Worm (Caenorhabditis elegans) whole organism, late embryonic: ENCODE results near the gene sre-9.

Experiments
- C08G9.2 ChIP-seq: sonication (generic microtip); optimal IDR thresholded peaks from 2 replicates; lab custom pipeline; 2016; ENCODE audit warnings: mild to moderate bottlenecking, missing genetic modification characterization, moderate library complexity, missing compliant biosample characterization
- C38D4.7 ChIP-seq: fragments of 200-800 bp; sonication (Bioruptor generic); optimal IDR thresholded peaks from 2 replicates; lab custom pipeline; 2018; ENCODE audit warnings: mild to moderate bottlenecking, missing genetic modification characterization, moderate library complexity, missing compliant biosample characterization
- K02D7.2 ChIP-seq: sonication (generic microtip); optimal IDR thresholded peaks from 2 replicates; lab custom pipeline; 2017; ENCODE audit warnings: mild to moderate bottlenecking, missing genetic modification characterization, missing compliant biosample characterization
- K09A11.1 ChIP-seq: sonication (generic microtip); optimal IDR thresholded peaks from 2 replicates; lab custom pipeline; 2017; ENCODE audit warnings: antibody characterized with exemption, mild to moderate bottlenecking, missing genetic modification characterization, missing compliant biosample characterization; ENCODE audit not compliant: insufficient read depth
- T23F11.4 ChIP-seq: fragments of 200-800 bp; sonication (Bioruptor generic); optimal IDR thresholded peaks from 2 replicates; lab custom pipeline; 2018; ENCODE audit warnings: mild to moderate bottlenecking, missing genetic modification characterization, missing compliant biosample characterization
- Y22D7AL.16 ChIP-seq: sonication (generic microtip); optimal IDR thresholded peaks from 2 replicates; lab custom pipeline; 2016; ENCODE audit warnings: missing genetic modification characterization, missing compliant biosample characterization
- ahr-1 ChIP-seq: sonication (generic microtip); optimal IDR thresholded peaks from 2 replicates; lab custom pipeline; 2016; ENCODE audit warnings: missing genetic modification characterization, missing compliant biosample characterization
- ceh-14 ChIP-seq: sonication (generic microtip); optimal IDR thresholded peaks from 2 replicates; lab custom pipeline; 2016; ENCODE audit warnings: missing genotype, missing genetic modification characterization, missing compliant biosample characterization
- ceh-18 ChIP-seq: sonication (generic microtip); optimal IDR thresholded peaks from 2 replicates; lab custom pipeline; 2016; ENCODE audit warnings: missing genetic modification characterization, missing compliant biosample characterization
- ceh-19 ChIP-seq: fragments of 200-800 bp; sonication (Bioruptor generic); optimal IDR thresholded peaks from 2 replicates; lab custom pipeline; 2018; ENCODE audit warnings: mild to moderate bottlenecking, missing genetic modification characterization, missing compliant biosample characterization
- ceh-2 ChIP-seq: sonication (generic microtip); optimal IDR thresholded peaks from 2 replicates; lab custom pipeline; 2016; ENCODE audit warnings: missing genotype, missing genetic modification characterization, missing compliant biosample characterization
- ceh-24 ChIP-seq: sonication (generic microtip); optimal IDR thresholded peaks from 2 replicates; lab custom pipeline; 2016; ENCODE audit warnings: mild to moderate bottlenecking, missing genetic modification characterization, missing compliant biosample characterization
- ceh-30 ChIP-seq: fragments of 150-350 bp; optimal IDR thresholded peaks from 2 replicates; lab custom pipeline; 2014; ENCODE audit warnings: missing biosample characterization, missing genetic modification characterization
- ceh-45 ChIP-seq: fragments of 200-800 bp; sonication (Bioruptor generic); IDR thresholded peaks from 2 replicates; pipeline ENCODE4 v1.3.6; 2022; ENCODE audit warnings: missing genetic modification reagents, missing genetic modification characterization, missing compliant biosample characterization
- ceh-48 ChIP-seq: sonication (generic microtip); optimal IDR thresholded peaks from 2 replicates; lab custom pipeline; 2016; ENCODE audit warnings: missing genetic modification characterization, inconsistent platforms, missing compliant biosample characterization
- ceh-6 ChIP-seq: fragments of 200-800 bp; sonication (Bioruptor generic); optimal IDR thresholded peaks from 2 replicates; lab custom pipeline; 2018; ENCODE audit warnings: mild to moderate bottlenecking, missing genetic modification characterization, missing compliant biosample characterization
- che-1 ChIP-seq: sonication (generic microtip); optimal IDR thresholded peaks from 2 replicates; lab custom pipeline; 2016; ENCODE audit warnings: mild to moderate bottlenecking, missing genetic modification characterization, missing compliant biosample characterization
- eyg-1 ChIP-seq: sonication (generic microtip); optimal IDR thresholded peaks from 2 replicates; lab custom pipeline; 2016; ENCODE audit warnings: missing genotype, missing genetic modification characterization, missing compliant biosample characterization
- fkh-6 ChIP-seq: sonication (generic microtip); optimal IDR thresholded peaks from 2 replicates; lab custom pipeline; 2016; ENCODE audit warnings: missing genetic modification characterization, missing compliant biosample characterization
- hlh-13 ChIP-seq: fragments of 200-800 bp; sonication (Bioruptor generic); optimal IDR thresholded peaks from 2 replicates; lab custom pipeline; 2018; ENCODE audit warnings: mild to moderate bottlenecking, missing genetic modification characterization, missing compliant biosample characterization
- hlh-15 ChIP-seq: sonication (generic microtip); optimal IDR thresholded peaks from 2 replicates; lab custom pipeline; 2016; ENCODE audit warnings: missing genetic modification characterization, missing compliant biosample characterization
- hlh-8 ChIP-seq: sonication (generic microtip); optimal IDR thresholded peaks from 2 replicates; lab custom pipeline; 2016; ENCODE audit warnings: missing genotype, missing genetic modification characterization, missing compliant biosample characterization
- lin-11 ChIP-seq: fragments of 200-800 bp; sonication (Bioruptor generic); optimal IDR thresholded peaks from 2 replicates; lab custom pipeline; 2018; ENCODE audit warnings: mild to moderate bottlenecking, missing genetic modification characterization, missing compliant biosample characterization
- nfya-1 ChIP-seq: sonication (generic microtip); optimal IDR thresholded peaks from 2 replicates; lab custom pipeline; 2017; ENCODE audit warnings: missing genetic modification characterization, mild to moderate bottlenecking, missing compliant biosample characterization, antibody characterized with exemption, moderate library complexity
- nhr-11 ChIP-seq: fragments of 150-350 bp; optimal IDR thresholded peaks from 2 replicates; lab custom pipeline; 2014; ENCODE audit warnings: missing biosample characterization, missing genetic modification characterization
- npax-4 ChIP-seq: sonication (generic microtip); optimal IDR thresholded peaks from 2 replicates; lab custom pipeline; 2016; ENCODE audit warnings: missing genetic modification characterization, missing compliant biosample characterization
- pax-1 ChIP-seq: fragments of 150-350 bp; optimal IDR thresholded peaks from 2 replicates; lab custom pipeline; 2014; ENCODE audit warnings: missing biosample characterization, missing genetic modification characterization
- pha-2 ChIP-seq: sonication (generic microtip); optimal IDR thresholded peaks from 2 replicates; lab custom pipeline; 2017; ENCODE audit warnings: mild to moderate bottlenecking, missing genetic modification characterization, missing compliant biosample characterization
- pqm-1 ChIP-seq: sonication (generic microtip); optimal IDR thresholded peaks from 2 replicates; lab custom pipeline; 2016; ENCODE audit warnings: missing genetic modification characterization, missing compliant biosample characterization
- pros-1 ChIP-seq: fragments of 150-350 bp; optimal IDR thresholded peaks from 2 replicates; lab custom pipeline; 2014; ENCODE audit warnings: missing biosample characterization, missing genetic modification reagents, missing genetic modification characterization
- ref-2 ChIP-seq: sonication (generic microtip); optimal IDR thresholded peaks from 2 replicates; lab custom pipeline; 2016; ENCODE audit warnings: missing genetic modification characterization, missing compliant biosample characterization
- rnt-1 ChIP-seq: sonication (generic microtip); optimal IDR thresholded peaks from 2 replicates; lab custom pipeline; 2016; ENCODE audit warnings: missing genetic modification characterization, missing compliant biosample characterization
- sdc-2 ChIP-seq: sonication (generic microtip); optimal IDR thresholded peaks from 2 replicates; lab custom pipeline; 2016; ENCODE audit warnings: missing genotype, missing genetic modification characterization, missing compliant biosample characterization
- sox-2 ChIP-seq: fragments of 200-800 bp; sonication (Bioruptor generic); IDR thresholded peaks from 2 replicates; pipeline ENCODE4 v1.3.6; 2022; ENCODE audit warnings: missing genetic modification reagents, missing genetic modification characterization, missing compliant biosample characterization
- syd-9 ChIP-seq: sonication (generic microtip); optimal IDR thresholded peaks from 2 replicates; lab custom pipeline; 2016; ENCODE audit warnings: mild to moderate bottlenecking, missing genetic modification characterization, moderate library complexity, missing compliant biosample characterization
- tbx-7 ChIP-seq: sonication (generic microtip); optimal IDR thresholded peaks from 2 replicates; lab custom pipeline; 2016; ENCODE audit warnings: missing genotype, missing genetic modification characterization, missing compliant biosample characterization
- ztf-16 ChIP-seq: sonication (generic microtip); optimal IDR thresholded peaks from 2 replicates; lab custom pipeline; 2017; ENCODE audit warnings: missing genetic modification characterization, missing compliant biosample characterization

The sre-9 gene

DNA sequence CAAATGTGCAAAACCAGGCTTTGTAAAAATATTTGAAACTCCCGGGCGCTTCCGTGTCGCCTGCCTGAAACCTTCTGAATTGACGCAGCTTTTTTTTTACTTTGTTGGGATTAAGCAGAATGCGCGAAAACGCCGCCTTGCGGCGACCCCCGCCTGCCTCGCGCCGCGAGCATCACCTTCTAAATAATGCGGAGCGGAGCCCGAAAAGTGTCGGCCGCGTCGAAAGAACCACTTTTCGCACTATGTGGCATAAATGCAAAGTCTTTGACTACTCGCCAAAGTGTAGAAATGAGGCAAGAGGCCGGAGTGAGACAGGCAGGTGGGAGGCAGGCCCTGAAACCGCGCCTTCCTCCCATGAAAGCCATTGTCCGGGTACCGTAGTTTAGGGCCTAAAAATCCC, 18.4 kb downstream of the sre-9 start:
- TF ChIP-seq ceh-24 (tag; lab: Kevin White, UChicago) (no peak), ceh-18 (tag; lab: Kevin White, UChicago) (no peak), nfya-1 (tag; lab: Kevin White, UChicago) (no peak), nhr-11 (tag; lab: Kevin White, UChicago) (no peak), C08G9.2 (no peak), pros-1 (no peak), sdc-2 (tag; lab: Kevin White, UChicago) (no peak)

DNA sequence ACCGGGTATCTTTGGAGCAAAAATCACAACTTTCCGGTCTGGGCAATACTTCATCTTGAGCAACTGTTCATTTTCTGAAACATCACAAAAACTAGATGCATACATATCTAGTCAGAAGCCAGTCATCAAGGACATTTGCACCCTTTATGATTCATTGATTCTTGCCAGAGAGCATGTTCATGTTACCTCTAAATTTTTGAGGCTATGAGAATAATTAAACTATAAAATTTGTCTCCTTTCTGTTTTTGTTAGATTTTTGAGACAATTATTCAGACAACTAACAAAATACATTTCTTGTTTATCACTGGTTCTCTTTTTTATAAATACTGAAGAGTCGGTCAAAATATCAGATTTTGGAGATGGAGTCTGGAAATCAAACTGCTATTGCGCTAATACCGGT, 21.7 kb downstream of the sre-9 start, which contains the start of gene srx-67:
Gene srx-67, plus strand, starts transcription at position 301 of the 400 bp plus-strand sequence.
- TF ChIP-seq hlh-13 (no peak), K02D7.2 (no peak), ztf-16 (tag; lab: Kevin White, UChicago) (no peak), npax-4 (tag; lab: Kevin White, UChicago) (no peak), rnt-1 (tag; lab: Kevin White, UChicago) (no peak), pros-1 (no peak), K09A11.1 (tag; lab: Kevin White, UChicago) (no peak), hlh-8 (tag; lab: Kevin White, UChicago) (no peak), ceh-45 (GFP tag; lab: Robert Waterston, UW) (no peak), ceh-6 (GFP tag; lab: Kevin White, UChicago) (no peak), fkh-6 (no peak), ceh-30 (tag; lab: Kevin White, UChicago) (no peak), hlh-15 (tag; lab: Kevin White, UChicago) (no peak), ceh-14 (tag; lab: Kevin White, UChicago) (no peak), T23F11.4 (GFP tag; lab: Kevin White, UChicago) (no peak), pqm-1 (tag; lab: Kevin White, UChicago) (no peak), C38D4.7 (no peak), ref-2 (tag; lab: Kevin White, UChicago) (no peak), sox-2 (no peak), che-1 (tag; lab: Kevin White, UChicago) (no peak)
- TF ChIP-seq, all 69 proteins: peak for 0

DNA sequence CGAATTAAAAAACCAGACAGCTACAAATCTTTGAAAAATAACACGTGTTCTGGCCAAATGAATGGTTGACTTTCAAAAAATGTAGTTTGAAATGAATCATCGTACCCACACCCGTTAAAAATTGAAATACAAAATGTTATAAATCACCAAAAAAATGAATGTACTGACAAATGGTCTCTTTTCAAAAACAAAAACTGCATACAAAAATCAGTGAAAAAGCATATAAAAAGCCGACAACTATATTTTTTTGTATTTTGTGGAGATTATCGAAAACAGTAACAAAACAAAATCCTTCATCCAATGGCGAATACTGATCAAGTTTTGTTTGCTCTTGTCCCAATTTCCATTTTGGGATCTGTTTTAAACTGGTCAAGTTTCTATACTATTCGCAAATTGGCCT, 24.5 kb downstream of the sre-9 start, which contains the start of gene srx-66:
Gene srx-66, plus strand, starts transcription at position 301 of the 400 bp plus-strand sequence.
- no peak for TF ChIP-seq ceh-2 (tag; lab: Kevin White, UChicago)
- no peak for TF ChIP-seq eyg-1 (tag; lab: Kevin White, UChicago)
- TF ChIP-seq pha-2 (tag; lab: Kevin White, UChicago), result no peak
- TF ChIP-seq nfya-1 (tag; lab: Kevin White, UChicago), result no peak
- TF ChIP-seq hlh-8 (tag; lab: Kevin White, UChicago), result no peak
- no peak for TF ChIP-seq Y22D7AL.16
- no peak for TF ChIP-seq lin-11
- no peak for TF ChIP-seq ahr-1
- TF ChIP-seq ztf-16 (tag; lab: Kevin White, UChicago), result no peak
- TF ChIP-seq syd-9 (tag; lab: Kevin White, UChicago), result no peak
- TF ChIP-seq ceh-19 (GFP tag; lab: Kevin White, UChicago), result no peak
- no peak for TF ChIP-seq ceh-14 (tag; lab: Kevin White, UChicago)
- no peak for TF ChIP-seq tbx-7 (tag; lab: Kevin White, UChicago)
- TF ChIP-seq ceh-48, result no peak

DNA sequence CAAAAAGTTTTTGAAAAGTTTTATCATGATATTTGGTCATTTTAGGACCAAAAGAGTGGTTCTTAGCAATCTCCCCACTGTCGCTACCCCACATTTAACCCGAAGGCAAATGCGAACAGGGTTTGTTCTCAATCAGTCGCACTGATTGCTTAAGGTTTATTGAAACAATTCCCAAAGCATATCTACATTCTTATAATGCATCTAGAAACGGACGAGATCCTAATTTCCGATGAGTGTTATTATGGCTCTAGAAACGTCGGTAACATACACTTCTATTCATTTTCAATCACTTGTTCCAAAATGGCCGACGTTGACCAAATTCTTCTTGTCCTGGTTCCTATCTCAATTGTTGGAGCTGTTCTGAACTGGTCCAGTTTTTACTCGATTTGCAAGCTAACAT, 26.9 kb downstream of the sre-9 start, which contains the start of gene srx-65:
Gene srx-65, plus strand, starts transcription at position 301 of the 400 bp plus-strand sequence.
- no peak for TF ChIP-seq pax-1
